Worm (Caenorhabditis elegans) whole organism, early embryonic: Measurements from ENCODE around the gene F48G7.4.

Experiments used
- B0310.2 ChIP-seq: sonication (generic microtip); optimal IDR thresholded peaks from 2 replicates; lab custom pipeline; 2016; ENCODE audit warnings: mild to moderate bottlenecking, missing genetic modification characterization, missing compliant biosample characterization
- F13C5.2 ChIP-seq: sonication (generic microtip); optimal IDR thresholded peaks from 2 replicates; lab custom pipeline; 2017; ENCODE audit warnings: mild to moderate bottlenecking, missing genetic modification characterization, inconsistent platforms, missing compliant biosample characterization
- aly-1 ChIP-seq: sonication (generic microtip); optimal IDR thresholded peaks from 2 replicates; lab custom pipeline; 2016; ENCODE audit warnings: missing genetic modification characterization, missing compliant biosample characterization
- ama-1 ChIP-seq: fragments of 150-350 bp; optimal IDR thresholded peaks from 2 replicates; lab custom pipeline; 2014
- ceh-13 ChIP-seq: fragments of 200-800 bp; sonication (Bioruptor generic); optimal IDR thresholded peaks from 2 replicates; lab custom pipeline; 2018; ENCODE audit warnings: mild to moderate bottlenecking, missing genetic modification characterization, missing compliant biosample characterization
- ceh-36 ChIP-seq: sonication (generic microtip); optimal IDR thresholded peaks from 2 replicates; lab custom pipeline; 2016; ENCODE audit warnings: missing genetic modification characterization, inconsistent platforms, missing compliant biosample characterization
- ets-7 ChIP-seq: sonication (generic microtip); optimal IDR thresholded peaks from 2 replicates; lab custom pipeline; 2016; ENCODE audit warnings: missing genotype, missing genetic modification characterization, missing compliant biosample characterization
- flt-1 ChIP-seq: fragments of 200-800 bp; sonication (Bioruptor generic); IDR thresholded peaks from 2 replicates; pipeline ENCODE4 v1.3.6; 2022; ENCODE audit warnings: missing genetic modification characterization, missing compliant biosample characterization
- hmbx-1 ChIP-seq: sonication (generic microtip); optimal IDR thresholded peaks from 2 replicates; lab custom pipeline; 2016; ENCODE audit warnings: mild to moderate bottlenecking, missing genetic modification characterization, missing compliant biosample characterization
- hmg-4 ChIP-seq: fragments of 200-800 bp; sonication (Bioruptor generic); optimal IDR thresholded peaks from 2 replicates; lab custom pipeline; 2018; ENCODE audit warnings: mild to moderate bottlenecking, missing genetic modification characterization, missing compliant biosample characterization
- hnd-1 ChIP-seq: sonication (generic microtip); optimal IDR thresholded peaks from 2 replicates; lab custom pipeline; 2016; ENCODE audit warnings: missing genetic modification characterization, missing compliant biosample characterization
- pes-1 ChIP-seq: fragments of 200-800 bp; sonication (Bioruptor generic); IDR thresholded peaks from 2 replicates; pipeline ENCODE4 v1.3.6; 2022; ENCODE audit warnings: missing genetic modification reagents, missing genetic modification characterization, missing compliant biosample characterization
- scrt-1 ChIP-seq: fragments of 200-800 bp; sonication (Bioruptor generic); IDR thresholded peaks from 2 replicates; pipeline ENCODE4 v1.3.6; 2022; ENCODE audit warnings: missing genetic modification characterization, missing compliant biosample characterization
- sea-1 ChIP-seq: fragments of 200-800 bp; sonication (Bioruptor generic); conservative IDR thresholded peaks from 2 replicates; pipeline ENCODE4 v1.3.6; 2022; ENCODE audit warnings: missing genetic modification characterization, missing compliant biosample characterization
- tbx-11 ChIP-seq: fragments of 200-800 bp; sonication (Bioruptor generic); IDR thresholded peaks from 2 replicates; pipeline ENCODE4 v1.3.6; 2022; ENCODE audit warnings: missing genetic modification characterization, missing compliant biosample characterization
- tbx-37 ChIP-seq: fragments of 200-800 bp; sonication (Bioruptor generic); conservative IDR thresholded peaks from 2 replicates; pipeline ENCODE4 v1.3.6; 2022; ENCODE audit warnings: missing genetic modification reagents, missing genetic modification characterization, missing compliant biosample characterization
- tra-4 ChIP-seq: sonication (generic microtip); optimal IDR thresholded peaks from 2 replicates; lab custom pipeline; 2017; ENCODE audit warnings: missing genetic modification characterization, missing compliant biosample characterization

Gene F48G7.4

ce11 chrV:654402-654801 is 35.1 kb downstream of the F48G7.4 start, which contains the start of gene srj-6:
TSS of gene srj-6 (minus strand) at chrV:654502.
- TF ChIP-seq ets-7 (tag; lab: Kevin White, UChicago) (no peak), B0310.2 (tag; lab: Kevin White, UChicago) (no peak), ceh-13 (GFP tag; lab: Kevin White, UChicago) (no peak), tbx-11 (no peak), F13C5.2 (tag; lab: Kevin White, UChicago) (no peak), tbx-37 (GFP tag; lab: Robert Waterston, UW) (no peak), aly-1 (tag; lab: Kevin White, UChicago) (no peak), hmbx-1 (tag; lab: Kevin White, UChicago) (no peak), sea-1 (no peak), ceh-36 (tag; lab: Kevin White, UChicago) (no peak), pes-1 (GFP tag; lab: Robert Waterston, UW) (no peak), flt-1 (GFP tag; lab: Robert Waterston, UW) (no peak), hmg-4 (GFP tag; lab: Kevin White, UChicago) (no peak), ama-1 (lab: Kevin White, UChicago) (no peak), scrt-1 (GFP tag; lab: Robert Waterston, UW) (no peak), tra-4 (tag; lab: Kevin White, UChicago) (no peak), hnd-1 (tag; lab: Kevin White, UChicago) (no peak)

DNA sequence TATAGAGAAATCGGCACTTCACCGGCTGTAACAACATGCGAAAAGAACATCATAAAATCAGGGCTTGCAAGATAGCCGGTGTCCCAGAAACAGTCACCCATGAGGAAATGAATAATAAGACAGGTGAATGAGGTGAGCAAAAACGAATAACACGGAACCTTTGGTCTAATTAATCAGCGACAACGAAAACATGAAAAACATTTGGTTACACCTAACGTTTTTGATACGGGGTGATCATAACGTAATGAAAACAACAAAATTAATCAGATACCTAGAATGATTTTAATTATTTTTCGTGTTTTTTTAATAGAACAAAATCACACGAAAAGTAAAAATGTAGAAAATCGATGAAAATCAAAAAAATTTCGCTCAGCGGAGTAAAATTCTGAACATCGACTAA is 36.6 kb downstream of the F48G7.4 start, which contains the start of gene srh-245:
TSS of gene srh-245 (minus strand) at position 101 of the 400 bp plus-strand sequence.
- TF ChIP-seq ama-1 (lab: Kevin White, UChicago) (no peak), ets-7 (tag; lab: Kevin White, UChicago) (no peak), sea-1 (no peak), hnd-1 (tag; lab: Kevin White, UChicago) (no peak), ceh-36 (tag; lab: Kevin White, UChicago) (no peak), tbx-37 (GFP tag; lab: Robert Waterston, UW) (no peak), tra-4 (tag; lab: Kevin White, UChicago) (no peak), ceh-13 (GFP tag; lab: Kevin White, UChicago) (no peak), scrt-1 (GFP tag; lab: Robert Waterston, UW) (no peak), hmbx-1 (tag; lab: Kevin White, UChicago) (no peak), aly-1 (tag; lab: Kevin White, UChicago) (no peak), hmg-4 (GFP tag; lab: Kevin White, UChicago) (no peak), F13C5.2 (tag; lab: Kevin White, UChicago) (no peak)

- TF ChIP-seq tbx-11 (no peak), hmbx-1 (tag; lab: Kevin White, UChicago) (no peak), aly-1 (tag; lab: Kevin White, UChicago) (no peak), tra-4 (tag; lab: Kevin White, UChicago) (no peak), ceh-36 (tag; lab: Kevin White, UChicago) (no peak), ets-7 (tag; lab: Kevin White, UChicago) (no peak), F13C5.2 (tag; lab: Kevin White, UChicago) (no peak), B0310.2 (tag; lab: Kevin White, UChicago) (no peak), scrt-1 (GFP tag; lab: Robert Waterston, UW) (no peak), flt-1 (GFP tag; lab: Robert Waterston, UW) (no peak), ama-1 (lab: Kevin White, UChicago) (no peak), sea-1 (no peak), hmg-4 (GFP tag; lab: Kevin White, UChicago) (no peak)
Observed at ce11 chrV:657678-658077, 38.4 kb downstream of the F48G7.4 start, which contains the start of gene srh-246. TSS of gene srh-246 (minus strand) at chrV:657778.

DNA sequence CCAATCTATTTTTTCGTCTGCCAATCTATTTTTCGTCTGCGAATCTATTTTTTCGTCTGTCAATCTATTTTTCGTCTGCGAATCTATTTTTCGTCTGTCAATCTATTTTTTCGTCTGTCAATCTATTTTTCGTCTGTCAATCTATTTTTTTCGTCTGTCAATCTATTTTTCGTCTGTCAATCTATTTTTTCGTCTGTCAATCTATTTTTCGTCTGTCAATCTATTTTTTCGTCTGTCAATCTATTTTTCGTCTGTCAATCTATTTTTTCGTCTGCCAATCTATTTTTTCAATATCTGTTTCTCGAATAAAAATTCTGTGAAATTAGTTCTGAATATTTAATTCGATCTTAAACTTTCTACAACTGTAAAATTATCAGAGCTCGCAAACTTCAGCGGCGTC is 38.9 kb downstream of the F48G7.4 start:
- peak; percentile 45; the same call in 1 of the 2 replicates for TF ChIP-seq tbx-11
- TF ChIP-seq tbx-37 (GFP tag; lab: Robert Waterston, UW) = peak; percentile 75

DNA sequence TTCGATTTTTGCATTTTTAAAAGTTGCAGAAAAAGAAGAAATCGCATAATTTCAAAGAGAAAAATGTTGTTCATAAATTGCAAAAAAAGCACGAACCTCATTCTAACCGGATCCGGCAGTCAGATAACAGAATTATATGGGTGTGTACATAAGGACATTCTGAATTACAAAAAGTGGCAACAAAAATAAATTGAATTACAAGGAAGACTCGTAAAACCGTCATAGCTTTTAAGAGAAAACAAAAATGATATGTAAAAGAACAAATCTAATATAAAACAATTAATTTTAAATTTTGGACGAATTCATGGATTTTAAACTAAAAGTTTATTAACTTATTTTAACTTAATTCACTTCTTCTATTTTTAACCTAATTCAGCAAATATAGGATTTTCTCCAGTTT is 41.0 kb downstream of the F48G7.4 start, which contains the start of gene F31F4.17:
TSS of gene F31F4.17 (minus strand) at position 101 of the 400 bp plus-strand sequence.
- TF ChIP-seq aly-1 (tag; lab: Kevin White, UChicago) (no peak), sea-1 (no peak), hnd-1 (tag; lab: Kevin White, UChicago) (no peak), F13C5.2 (tag; lab: Kevin White, UChicago) (no peak)

DNA sequence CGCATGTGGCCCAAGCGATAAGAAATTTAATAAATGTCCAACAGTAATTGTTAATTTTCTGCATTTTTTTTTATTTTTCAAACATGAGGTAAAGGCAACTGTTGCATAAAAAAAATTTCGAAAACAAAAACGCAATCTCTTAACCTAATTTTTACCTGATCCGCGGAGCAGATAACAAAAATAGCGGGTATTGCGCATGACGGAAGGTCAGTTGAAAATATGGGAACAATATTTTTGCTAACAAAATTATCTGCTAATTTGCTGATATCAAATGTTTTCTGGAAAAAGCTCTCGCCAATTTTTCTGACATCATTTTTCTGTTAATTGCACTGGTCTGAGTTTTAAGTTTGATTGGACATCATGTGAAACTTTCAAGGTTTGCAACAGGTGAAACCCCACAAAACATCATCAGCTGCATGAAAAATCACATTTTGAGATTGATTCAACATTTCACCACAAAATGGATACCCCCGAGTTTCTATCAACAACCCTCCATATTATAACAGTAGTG is 45.1 kb downstream of the F48G7.4 start, which contains the start of the genes F31F4.11 and srh-266:
TSS of gene F31F4.11 (minus strand) at position 101 of the 511 bp plus-strand sequence.
TSS of gene srh-266 (plus strand) at position 461 of the 511 bp plus-strand sequence.
- TF ChIP-seq aly-1 (tag; lab: Kevin White, UChicago) = no peak
- no peak for TF ChIP-seq hmg-4 (GFP tag; lab: Kevin White, UChicago)
- TF ChIP-seq flt-1 (GFP tag; lab: Robert Waterston, UW) = no peak
- no peak for TF ChIP-seq sea-1
- no peak for TF ChIP-seq hmbx-1 (tag; lab: Kevin White, UChicago)
- no peak for TF ChIP-seq ets-7 (tag; lab: Kevin White, UChicago)
- TF ChIP-seq ceh-13 (GFP tag; lab: Kevin White, UChicago) = no peak
- TF ChIP-seq hnd-1 (tag; lab: Kevin White, UChicago) = no peak
- TF ChIP-seq tra-4 (tag; lab: Kevin White, UChicago) = no peak
- no peak for TF ChIP-seq scrt-1 (GFP tag; lab: Robert Waterston, UW)
- no peak for TF ChIP-seq tbx-37 (GFP tag; lab: Robert Waterston, UW)
- TF ChIP-seq ceh-36 (tag; lab: Kevin White, UChicago) = no peak
- no peak for TF ChIP-seq B0310.2 (tag; lab: Kevin White, UChicago)
- TF ChIP-seq F13C5.2 (tag; lab: Kevin White, UChicago) = no peak
- TF ChIP-seq tbx-11 = no peak

DNA sequence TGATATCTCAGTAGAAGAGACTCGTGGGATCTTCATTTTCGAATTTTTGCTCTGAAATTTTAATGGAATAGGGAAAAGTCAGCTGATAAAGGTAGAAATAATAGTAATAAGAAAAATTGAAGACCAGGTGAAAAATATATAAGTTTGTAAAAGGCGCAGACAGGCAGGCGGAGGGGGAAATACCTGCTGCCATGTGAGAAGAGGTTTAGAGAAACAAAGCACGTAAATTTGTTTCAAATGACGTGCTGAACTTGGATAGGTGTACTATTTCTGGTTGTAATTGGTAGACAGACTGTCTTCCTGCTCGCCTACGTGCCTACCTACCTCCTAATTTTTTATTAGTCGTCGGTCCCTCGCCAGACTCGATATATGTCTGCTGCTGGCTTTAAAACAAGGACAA is 48.2 kb downstream of the F48G7.4 start, which contains the start of gene nhr-180:
TSS of gene nhr-180 (minus strand) at position 52 of the 400 bp plus-strand sequence.
- TF ChIP-seq ets-7 (tag; lab: Kevin White, UChicago) (no peak), B0310.2 (tag; lab: Kevin White, UChicago) (no peak), tbx-37 (GFP tag; lab: Robert Waterston, UW) (no peak), ceh-36 (tag; lab: Kevin White, UChicago) (no peak), aly-1 (tag; lab: Kevin White, UChicago) (no peak), F13C5.2 (tag; lab: Kevin White, UChicago) (no peak), hmg-4 (GFP tag; lab: Kevin White, UChicago) (no peak), tbx-11 (no peak)
